Fruit fly (Drosophila melanogaster): ENCODE results near the gene CG43400.

DNA sequence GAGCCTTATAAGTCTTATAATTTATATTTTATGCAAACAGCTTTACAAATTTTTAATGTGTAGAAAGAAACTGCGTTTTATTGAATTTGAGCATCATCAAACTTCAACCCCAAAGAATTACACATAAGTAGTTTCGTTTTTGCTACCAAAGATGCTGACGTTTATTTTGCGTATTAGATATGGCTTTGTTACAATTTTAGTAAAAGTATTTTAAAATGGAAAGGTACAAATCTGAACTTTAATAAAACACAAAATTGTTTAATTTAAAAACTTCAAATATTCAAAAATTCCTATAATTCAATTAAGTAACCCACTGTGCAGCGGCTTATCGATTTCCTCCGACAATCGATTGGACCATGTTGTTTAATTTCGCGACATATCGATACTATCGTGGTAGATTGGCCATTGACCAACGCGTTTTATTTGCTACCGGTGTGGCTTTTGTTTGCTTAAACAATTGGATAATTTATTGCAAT, 26.4 kb upstream of the CG43400 start, which contains the start of gene prg:
- TF ChIP-seq CG12605 (GFP tag; IDR thresholded peaks at IDR 0.05) (peak; percentile 53), CG10348 (GFP tag; IDR thresholded peaks at IDR 0.05) (no peak), gl (tag; optimal IDR thresholded peaks at IDR 0.05) (no peak), CG8159 (tag; optimal IDR thresholded peaks at IDR 0.05) (peak; percentile 61), CG15710 (tag; optimal IDR thresholded peaks at IDR 0.05) (peak; percentile 50)

All from whole organism, pupa.